Worm (Caenorhabditis elegans): ENCODE data around the gene irld-50.

- TF ChIP-seq ama-1 (optimal IDR thresholded peaks at IDR 0.05) = no peak
- TF ChIP-seq fkh-10 (GFP tag; optimal IDR thresholded peaks at IDR 0.05) = no peak
- no peak for TF ChIP-seq lin-13 (GFP tag; optimal IDR thresholded peaks at IDR 0.05)
- no peak for TF ChIP-seq ceh-62 (tag; optimal IDR thresholded peaks at IDR 0.05)
- no peak for TF ChIP-seq pqm-1 (tag; optimal IDR thresholded peaks at IDR 0.05)
- TF ChIP-seq lin-15B (tag; optimal IDR thresholded peaks at IDR 0.05) = no peak
- no peak for TF ChIP-seq fos-1 (tag; optimal IDR thresholded peaks at IDR 0.05)
Measured at ce11 chrII:2987854-2988350, 44.0 kb upstream of the irld-50 start, which contains the start of gene lido-7.
